Worm (Caenorhabditis elegans) whole organism, L4 larva: ENCODE data around the gene ksr-1.

Experiments used
- F26F4.8 ChIP-seq: fragments of 200-800 bp; sonication (Bioruptor generic); conservative IDR thresholded peaks from 2 replicates; pipeline ENCODE4 v1.3.6; 2022; ENCODE audit warnings: missing genetic modification characterization, missing compliant biosample characterization
- F49E8.2 ChIP-seq: sonication (generic microtip); optimal IDR thresholded peaks from 2 replicates; lab custom pipeline; 2016; ENCODE audit warnings: missing compliant biosample characterization, mild to moderate bottlenecking, missing genetic modification characterization, borderline replicate concordance
- R02D3.7 ChIP-seq: fragments of 150-350 bp; sonication (generic microtip); optimal IDR thresholded peaks from 3 replicates; lab custom pipeline; 2014; ENCODE audit warnings: missing biosample characterization, missing genetic modification characterization
- T20F7.1 ChIP-seq: fragments of 200-800 bp; sonication (Bioruptor generic); optimal IDR thresholded peaks from 2 replicates; lab custom pipeline; 2018; ENCODE audit warnings: mild to moderate bottlenecking, missing genetic modification characterization, missing compliant biosample characterization
- aha-1 ChIP-seq: fragments of 150-350 bp; peaks from one replicate; lab custom pipeline; 2014; ENCODE audit warnings: missing biosample characterization, missing genetic modification characterization
- aly-2 ChIP-seq: sonication (generic microtip); optimal IDR thresholded peaks from 2 replicates; lab custom pipeline; 2018; ENCODE audit warnings: missing biosample characterization, missing genetic modification characterization
- attf-4 ChIP-seq: sonication (generic microtip); optimal IDR thresholded peaks from 3 replicates; lab custom pipeline; 2017; ENCODE audit warnings: missing biosample characterization, missing genetic modification characterization
- ceh-20 ChIP-seq: fragments of 200-800 bp; sonication (Bioruptor generic); IDR thresholded peaks from 2 replicates; pipeline ENCODE4 v1.3.6; 2022; ENCODE audit warnings: missing genetic modification reagents, missing genetic modification characterization, missing compliant biosample characterization
- ceh-28 ChIP-seq: fragments of 150-350 bp; optimal IDR thresholded peaks from 2 replicates; lab custom pipeline; 2014; ENCODE audit warnings: missing biosample characterization, missing genetic modification reagents, missing genetic modification characterization
- ceh-32 ChIP-seq: sonication (generic microtip); optimal IDR thresholded peaks from 2 replicates; lab custom pipeline; 2016; ENCODE audit warnings: mild to moderate bottlenecking, missing genetic modification characterization, missing compliant biosample characterization; ENCODE audit not compliant: poor library complexity
- ceh-44 ChIP-seq: fragments of 200-800 bp; sonication (Bioruptor generic); IDR thresholded peaks from 2 replicates; pipeline ENCODE4 v1.3.6; 2022; ENCODE audit warnings: missing genetic modification reagents, missing genetic modification characterization, missing compliant biosample characterization
- ceh-62 ChIP-seq: sonication (generic microtip); optimal IDR thresholded peaks from 2 replicates; lab custom pipeline; 2017; ENCODE audit warnings: missing biosample characterization, missing genetic modification characterization
- cey-2 ChIP-seq: sonication (generic microtip); optimal IDR thresholded peaks from 3 replicates; lab custom pipeline; 2017; ENCODE audit warnings: missing genetic modification characterization, mild to moderate bottlenecking, missing compliant biosample characterization, antibody characterized with exemption, borderline replicate concordance; ENCODE audit not compliant: insufficient read depth
- ctbp-1 ChIP-seq: fragments of 200-800 bp; sonication (Bioruptor generic); IDR thresholded peaks from 2 replicates; pipeline ENCODE4 v1.3.6; 2022; ENCODE audit warnings: missing genetic modification reagents, missing genetic modification characterization, missing compliant biosample characterization
- daf-12 ChIP-seq: fragments of 150-350 bp; optimal IDR thresholded peaks from 2 replicates; lab custom pipeline; 2014; ENCODE audit warnings: missing biosample characterization, missing genetic modification reagents, missing genetic modification characterization
- daf-16 ChIP-seq, 3 experiments: sonication (generic microtip); optimal IDR thresholded peaks; 2 replicates each; lab custom pipeline; 2016 to 2017; ENCODE audit warnings: missing genetic modification characterization in 3 of 3, missing genetic modification reagents in 3 of 3, mild to moderate bottlenecking in 2 of 3, missing compliant biosample characterization in 2 of 3, missing biosample characterization in 1 of 3, moderate library complexity in 1 of 3
- dpl-1 ChIP-seq: fragments of 150-350 bp; optimal IDR thresholded peaks from 2 replicates; lab custom pipeline; 2014; ENCODE audit warnings: missing biosample characterization, missing genetic modification reagents, missing genetic modification characterization
- fos-1 ChIP-seq: fragments of 150-350 bp; optimal IDR thresholded peaks from 2 replicates; lab custom pipeline; 2014; ENCODE audit warnings: missing biosample characterization, missing genetic modification characterization
- gei-8 ChIP-seq: fragments of 200-800 bp; sonication (Bioruptor generic); optimal IDR thresholded peaks from 2 replicates; lab custom pipeline; 2018; ENCODE audit warnings: mild to moderate bottlenecking, missing genetic modification characterization, missing compliant biosample characterization
- lin-29 ChIP-seq: fragments of 200-800 bp; sonication (Bioruptor generic); IDR thresholded peaks from 2 replicates; pipeline ENCODE4 v1.3.6; 2022; ENCODE audit warnings: missing genetic modification reagents, missing genetic modification characterization, missing compliant biosample characterization
- lin-38 ChIP-seq: fragments of 200-800 bp; sonication (Bioruptor generic); IDR thresholded peaks from 2 replicates; pipeline ENCODE4 v1.3.6; 2022; ENCODE audit warnings: missing genetic modification reagents, missing genetic modification characterization, missing compliant biosample characterization
- mdl-1 ChIP-seq, 2 experiments: fragments of 150-350 bp in 1 of 2; sonication (generic microtip) in 1 of 2; optimal IDR thresholded peaks; 2 replicates each; lab custom pipeline; 2014 to 2017; ENCODE audit warnings: missing biosample characterization in 2 of 2, missing genetic modification characterization in 2 of 2
- mdt-29 ChIP-seq: fragments of 200-800 bp; sonication (Bioruptor generic); IDR thresholded peaks from 2 replicates; pipeline ENCODE4 v1.3.6; 2022; ENCODE audit warnings: missing genetic modification reagents, missing genetic modification characterization, missing compliant biosample characterization
- mep-1 ChIP-seq: fragments of 150-350 bp; sonication (generic microtip); optimal IDR thresholded peaks from 3 replicates; lab custom pipeline; 2014; ENCODE audit warnings: missing biosample characterization, missing genetic modification characterization
- mxl-2 ChIP-seq: fragments of 200-800 bp; sonication (Bioruptor generic); conservative IDR thresholded peaks from 2 replicates; pipeline ENCODE4 v1.3.6; 2022; ENCODE audit warnings: missing genetic modification reagents, missing genetic modification characterization, missing compliant biosample characterization
- mxl-3 ChIP-seq: fragments of 200-800 bp; sonication (Bioruptor generic); optimal IDR thresholded peaks from 2 replicates; lab custom pipeline; 2018; ENCODE audit warnings: mild to moderate bottlenecking, missing genetic modification characterization, missing compliant biosample characterization
- nhr-102 ChIP-seq: sonication (generic microtip); optimal IDR thresholded peaks from 2 replicates; lab custom pipeline; 2016; ENCODE audit warnings: mild to moderate bottlenecking, missing genetic modification characterization, moderate library complexity, missing compliant biosample characterization
- nhr-11 ChIP-seq: fragments of 150-350 bp; optimal IDR thresholded peaks from 2 replicates; lab custom pipeline; 2014; ENCODE audit warnings: missing biosample characterization, missing genetic modification characterization
- nhr-111 ChIP-seq: fragments of 200-800 bp; sonication (Bioruptor generic); optimal IDR thresholded peaks from 2 replicates; lab custom pipeline; 2018; ENCODE audit warnings: mild to moderate bottlenecking, missing genetic modification characterization, missing compliant biosample characterization
- pha-4 ChIP-seq, 2 experiments: fragments of 150-350 bp in 1 of 2; fragments of 200-800 bp in 1 of 2; sonication (Bioruptor generic) in 1 of 2; IDR thresholded peaks in 1 of 2; optimal IDR thresholded peaks in 1 of 2; 2 replicates each; pipeline versions ENCODE4 v1.3.6 to Lab custom; 2014 to 2022; ENCODE audit warnings: missing genetic modification characterization in 2 of 2, missing genetic modification reagents in 2 of 2, missing biosample characterization in 1 of 2, missing compliant biosample characterization in 1 of 2
- rbr-2 ChIP-seq: sonication (generic microtip); optimal IDR thresholded peaks from 2 replicates; lab custom pipeline; 2016; ENCODE audit warnings: missing genotype, missing genetic modification characterization, missing compliant biosample characterization
- set-16 ChIP-seq: fragments of 200-800 bp; sonication (Bioruptor generic); IDR thresholded peaks from 2 replicates; pipeline ENCODE4 v1.3.6; 2022; ENCODE audit warnings: missing genetic modification reagents, missing genetic modification characterization, missing compliant biosample characterization
- skn-1 ChIP-seq: fragments of 150-350 bp; optimal IDR thresholded peaks from 2 replicates; lab custom pipeline; 2014; ENCODE audit warnings: missing biosample characterization, missing genetic modification characterization
- spr-3 ChIP-seq: fragments of 200-800 bp; sonication (Bioruptor generic); optimal IDR thresholded peaks from 2 replicates; lab custom pipeline; 2018; ENCODE audit warnings: mild to moderate bottlenecking, missing genetic modification characterization, missing compliant biosample characterization
- unc-62 ChIP-seq, 3 experiments: fragments of 150-350 bp in 1 of 3; sonication (generic microtip); optimal IDR thresholded peaks in 2 of 3; peaks in 1 of 3; 1 replicate in 1 of 3; 2 replicates in 2 of 3; lab custom pipeline; 2014 to 2017; ENCODE audit warnings: missing biosample characterization in 3 of 3, missing genetic modification characterization in 3 of 3, missing genetic modification reagents in 3 of 3, missing genotype in 1 of 3
- vab-7 ChIP-seq: fragments of 200-800 bp; sonication (Bioruptor generic); IDR thresholded peaks from 2 replicates; pipeline ENCODE4 v1.3.6; 2022; ENCODE audit warnings: missing genetic modification reagents, missing genetic modification characterization, missing compliant biosample characterization
- ztf-7 ChIP-seq: fragments of 150-350 bp; optimal IDR thresholded peaks from 2 replicates; lab custom pipeline; 2014; ENCODE audit warnings: missing biosample characterization, missing genetic modification characterization

Gene ksr-1

ce11 chrX:8276333-8276732, 1.4 kb downstream of the ksr-1 start:
- peak; percentile 25 for TF ChIP-seq nhr-11
- TF ChIP-seq vab-7 (GFP tag; lab: Robert Waterston, UW) = no peak

- peak; percentile 59 for TF ChIP-seq aha-1 (tag; lab: Kevin White, UChicago)
- TF ChIP-seq daf-16 (GFP tag; optimal IDR thresholded peaks at IDR 0.05; lab: Kevin White, UChicago) = peak in 1 of 2 experiments; percentile 92
- TF ChIP-seq daf-16 (tag; optimal IDR thresholded peaks at IDR 0.05; lab: Kevin White, UChicago) = no peak
- no peak for TF ChIP-seq fos-1 (tag; lab: Kevin White, UChicago)
- TF ChIP-seq cey-2 (tag; lab: Kevin White, UChicago) = no peak
- no peak for TF ChIP-seq ceh-20
- TF ChIP-seq dpl-1 (GFP tag; lab: Kevin White, UChicago) = no peak
- no peak for TF ChIP-seq spr-3 (GFP tag; lab: Kevin White, UChicago)
Observed at ce11 chrX:8276984-8277383, 2.0 kb downstream of the ksr-1 start.

- no peak for TF ChIP-seq mdl-1 (tag; optimal IDR thresholded peaks at IDR 0.05; lab: Kevin White, UChicago)
- TF ChIP-seq aly-2 (tag; lab: Kevin White, UChicago) = no peak
- TF ChIP-seq set-16 = no peak
- TF ChIP-seq mdt-29 (GFP tag; lab: Robert Waterston, UW) = no peak
- TF ChIP-seq unc-62 (GFP tag; optimal IDR thresholded peaks at IDR 0.05 in 1 of 2; lab: Kevin White, UChicago) = peak in 1 of 2 experiments; percentile 25
- no peak for TF ChIP-seq unc-62 (tag; optimal IDR thresholded peaks at IDR 0.05; lab: Kevin White, UChicago)
- TF ChIP-seq aha-1 (tag; lab: Kevin White, UChicago) = peak; percentile 94
- TF ChIP-seq daf-16 (GFP tag; optimal IDR thresholded peaks at IDR 0.05; lab: Kevin White, UChicago) = no peak
- TF ChIP-seq daf-16 (tag; optimal IDR thresholded peaks at IDR 0.05; lab: Kevin White, UChicago) = no peak
- TF ChIP-seq ceh-32 (tag; lab: Kevin White, UChicago) = no peak
- no peak for TF ChIP-seq ceh-44 (GFP tag; lab: Robert Waterston, UW)
- TF ChIP-seq skn-1 = no peak
- no peak for TF ChIP-seq lin-38 (GFP tag; lab: Robert Waterston, UW)
- no peak for TF ChIP-seq mxl-3
- TF ChIP-seq gei-8 (GFP tag; lab: Kevin White, UChicago) = no peak
Observed at ce11 chrX:8284003-8284402, 9.0 kb downstream of the ksr-1 start.

ce11 chrX:8285169-8285796, 10.3 kb downstream of the ksr-1 start, which contains the start of the genes fis-2 and F13B9.2:
fis-2 (minus strand) TSS chrX:8285219.
F13B9.2 (plus strand) TSS chrX:8285683.
- TF ChIP-seq daf-12 (no peak), attf-4 (tag; lab: Kevin White, UChicago) (no peak), ctbp-1 (GFP tag; lab: Robert Waterston, UW) (no peak), F26F4.8 (GFP tag; lab: Robert Waterston, UW) (no peak), rbr-2 (tag; lab: Kevin White, UChicago) (no peak)

- TF ChIP-seq nhr-111 (GFP tag; lab: Kevin White, UChicago) (no peak), ceh-32 (tag; lab: Kevin White, UChicago) (no peak), ztf-7 (tag; lab: Kevin White, UChicago) (no peak), ceh-28 (tag; lab: Kevin White, UChicago) (no peak), nhr-102 (tag; lab: Kevin White, UChicago) (no peak), ceh-20 (no peak), T20F7.1 (GFP tag; lab: Kevin White, UChicago) (no peak), F49E8.2 (no peak), F26F4.8 (GFP tag; lab: Robert Waterston, UW) (no peak), R02D3.7 (tag; lab: Kevin White, UChicago) (no peak), pha-4 (GFP tag; IDR thresholded peaks at IDR 0.05; lab: Robert Waterston, UW) (no peak), pha-4 (tag; optimal IDR thresholded peaks at IDR 0.05; lab: Kevin White, UChicago) (no peak), rbr-2 (tag; lab: Kevin White, UChicago) (no peak), mxl-2 (no peak), mep-1 (tag; lab: Kevin White, UChicago) (no peak), ceh-62 (tag; lab: Kevin White, UChicago) (no peak), lin-29 (GFP tag; lab: Robert Waterston, UW) (no peak)
Observed at ce11 chrX:8286164-8286563, 11.2 kb downstream of the ksr-1 start.
